Fruit fly (Drosophila melanogaster) whole organism, embryonic: ENCODE results near the gene CG42449.

Experiments used
- Abd-B ChIP-seq: fragments of 200-800 bp; sonication (Bioruptor generic); optimal IDR thresholded peaks from 2 replicates; lab custom pipeline; 2018; ENCODE audit warnings: missing biosample characterization, mild to moderate bottlenecking, missing genetic modification characterization, moderate library complexity
- Adf1 ChIP-seq: fragments of 200-800 bp; sonication (Bioruptor generic); IDR thresholded peaks from 2 replicates; pipeline ENCODE4 v1.3.6; 2022; ENCODE audit warnings: missing biosample characterization, missing genetic modification characterization
- Atf6 ChIP-seq: fragments of 200-800 bp; sonication (Bioruptor generic); IDR thresholded peaks from 2 replicates; pipeline ENCODE4 v1.3.6; 2022; ENCODE audit warnings: missing biosample characterization, missing genetic modification characterization
- CG10366 ChIP-seq: fragments of 200-800 bp; sonication (Bioruptor generic); IDR thresholded peaks from 2 replicates; pipeline ENCODE4 v1.3.6; 2022; ENCODE audit warnings: missing biosample characterization, missing genetic modification characterization
- CG10462 ChIP-seq: fragments of 200-800 bp; sonication (Bioruptor generic); optimal IDR thresholded peaks from 2 replicates; lab custom pipeline; 2016; ENCODE audit warnings: missing biosample characterization, missing genetic modification characterization
- CG12391 ChIP-seq: fragments of 200-800 bp; sonication (Bioruptor generic); optimal IDR thresholded peaks from 3 replicates; lab custom pipeline; 2018; ENCODE audit warnings: missing biosample characterization, mild to moderate bottlenecking, missing genetic modification characterization, moderate library complexity
- CG13287 ChIP-seq: fragments of 200-800 bp; sonication (Bioruptor generic); IDR thresholded peaks from 2 replicates; pipeline ENCODE4 v1.3.6; 2022; ENCODE audit warnings: missing biosample characterization, missing genetic modification characterization; ENCODE audit not compliant: partially characterized antibody
- CG15011 ChIP-seq: fragments of 200-800 bp; sonication (Bioruptor generic); optimal IDR thresholded peaks from 3 replicates; lab custom pipeline; 2018; ENCODE audit warnings: missing biosample characterization, mild to moderate bottlenecking, missing genetic modification characterization
- CG15514 ChIP-seq: fragments of 200-800 bp; sonication (Bioruptor generic); optimal IDR thresholded peaks from 3 replicates; lab custom pipeline; 2017; ENCODE audit warnings: missing biosample characterization, missing genetic modification characterization, mild to moderate bottlenecking, moderate library complexity, missing genetic modification reagents
- CG17612 ChIP-seq: fragments of 200-800 bp; sonication (Bioruptor generic); IDR thresholded peaks from 2 replicates; pipeline ENCODE4 v1.3.6; 2022; ENCODE audit warnings: missing biosample characterization, missing genetic modification characterization
- CG2120 ChIP-seq: fragments of 200-800 bp; sonication (Bioruptor generic); optimal IDR thresholded peaks from 3 replicates; lab custom pipeline; 2016; ENCODE audit warnings: missing biosample characterization, missing genetic modification characterization
- CG31224 ChIP-seq: fragments of 200-800 bp; sonication (Bioruptor generic); IDR thresholded peaks from 2 replicates; pipeline ENCODE4 v1.3.6; 2022; ENCODE audit warnings: missing biosample characterization, missing genetic modification characterization
- CG3847 ChIP-seq: fragments of 200-800 bp; sonication (Bioruptor generic); IDR thresholded peaks from 2 replicates; pipeline ENCODE4 v1.3.6; 2022; ENCODE audit warnings: missing biosample characterization, missing genetic modification characterization
- CG4282 ChIP-seq: fragments of 200-800 bp; sonication (Bioruptor generic); optimal IDR thresholded peaks from 2 replicates; lab custom pipeline; 2016; ENCODE audit warnings: missing biosample characterization, missing genetic modification characterization
- CG4360 ChIP-seq: fragments of 200-800 bp; sonication (Bioruptor generic); IDR thresholded peaks from 2 replicates; pipeline ENCODE4 v1.3.6; 2022; ENCODE audit warnings: missing biosample characterization, missing genetic modification characterization
- CG4424 ChIP-seq: fragments of 200-800 bp; sonication (Bioruptor generic); optimal IDR thresholded peaks from 3 replicates; lab custom pipeline; 2016; ENCODE audit warnings: missing biosample characterization, missing genetic modification characterization
- CG5180 ChIP-seq: fragments of 200-800 bp; sonication (Bioruptor generic); optimal IDR thresholded peaks from 3 replicates; lab custom pipeline; 2017; ENCODE audit warnings: missing biosample characterization, missing genetic modification characterization, mild to moderate bottlenecking, moderate library complexity, missing genetic modification reagents
- CG6272 ChIP-seq: fragments of 200-800 bp; sonication (Bioruptor generic); IDR thresholded peaks from 2 replicates; pipeline ENCODE4 v1.3.6; 2022; ENCODE audit warnings: missing biosample characterization, missing genetic modification characterization
- CG6689 ChIP-seq: fragments of 200-800 bp; sonication (Bioruptor generic); IDR thresholded peaks from 2 replicates; pipeline ENCODE4 v1.3.6; 2022; ENCODE audit warnings: missing biosample characterization, missing genetic modification characterization
- CG7372 ChIP-seq: fragments of 200-800 bp; sonication (Bioruptor generic); IDR thresholded peaks from 2 replicates; pipeline ENCODE4 v1.3.6; 2022; ENCODE audit warnings: missing biosample characterization, missing genetic modification characterization
- CG7745 ChIP-seq: fragments of 200-800 bp; sonication (Bioruptor generic); optimal IDR thresholded peaks from 2 replicates; lab custom pipeline; 2018; ENCODE audit warnings: missing biosample characterization, mild to moderate bottlenecking, missing genetic modification characterization, moderate library complexity
- CG7839 ChIP-seq: fragments of 200-800 bp; sonication (Bioruptor generic); optimal IDR thresholded peaks from 3 replicates; lab custom pipeline; 2018; ENCODE audit warnings: missing biosample characterization, mild to moderate bottlenecking, missing genetic modification characterization, moderate library complexity
- Deaf1 ChIP-seq: fragments of 200-800 bp; optimal IDR thresholded peaks from 3 replicates; lab custom pipeline; 2019; ENCODE audit warnings: missing biosample characterization, mild to moderate bottlenecking, missing genetic modification characterization, moderate library complexity
- Dp ChIP-seq: fragments of 200-800 bp; sonication (Bioruptor generic); optimal IDR thresholded peaks from 2 replicates; lab custom pipeline; 2018; ENCODE audit warnings: missing biosample characterization, mild to moderate bottlenecking, missing genetic modification characterization, moderate library complexity
- Ets65A ChIP-seq: fragments of 200-800 bp; sonication (Bioruptor generic); peaks from one replicate; lab custom pipeline; 2016; ENCODE audit warnings: missing biosample characterization, missing genetic modification characterization
- Mad ChIP-seq: fragments of 200-800 bp; sonication (Bioruptor generic); optimal IDR thresholded peaks from 2 replicates; lab custom pipeline; 2016; ENCODE audit warnings: missing biosample characterization, missing genetic modification characterization
- Med ChIP-seq: fragments of 200-800 bp; sonication (Bioruptor generic); peaks from one replicate; lab custom pipeline; 2016; ENCODE audit warnings: missing biosample characterization, missing genetic modification characterization, mild to moderate bottlenecking, inconsistent platforms, moderate library complexity
- Meics ChIP-seq: fragments of 200-800 bp; sonication (Bioruptor generic); optimal IDR thresholded peaks from 2 replicates; lab custom pipeline; 2017; ENCODE audit warnings: missing biosample characterization, mild to moderate bottlenecking, missing genetic modification characterization
- PHDP ChIP-seq: fragments of 200-800 bp; sonication (Bioruptor generic); optimal IDR thresholded peaks from 3 replicates; lab custom pipeline; 2018; ENCODE audit warnings: missing biosample characterization, mild to moderate bottlenecking, missing genetic modification characterization, moderate library complexity
- Ptx1 ChIP-seq: fragments of 200-800 bp; sonication (Bioruptor generic); IDR thresholded peaks from 2 replicates; pipeline ENCODE4 v1.3.6; 2022; ENCODE audit warnings: missing biosample characterization, missing genetic modification characterization
- Tbp ChIP-seq: fragments of >200 bp; optimal IDR thresholded peaks from 2 replicates; lab custom pipeline; 2018; ENCODE audit warnings: missing biosample characterization, missing genetic modification characterization
- Xrp1 ChIP-seq: fragments of 200-800 bp; sonication (Bioruptor generic); IDR thresholded peaks from 2 replicates; pipeline ENCODE4 v1.3.6; 2022; ENCODE audit warnings: missing biosample characterization, missing genetic modification characterization
- ato ChIP-seq: fragments of 200-800 bp; sonication (Bioruptor generic); IDR thresholded peaks from 2 replicates; pipeline ENCODE4 v1.3.6; 2022; ENCODE audit warnings: missing biosample characterization, missing genetic modification characterization; ENCODE audit not compliant: partially characterized antibody
- cg ChIP-seq: fragments of 200-800 bp; sonication (Bioruptor generic); optimal IDR thresholded peaks from 3 replicates; lab custom pipeline; 2019; ENCODE audit warnings: missing biosample characterization, mild to moderate bottlenecking, missing genetic modification characterization, moderate library complexity
- chm ChIP-seq: fragments of 200-800 bp; sonication (Bioruptor generic); IDR thresholded peaks from 2 replicates; pipeline ENCODE4 v1.3.6; 2022; ENCODE audit warnings: missing biosample characterization, missing genetic modification characterization
- corto ChIP-seq: fragments of 200-800 bp; sonication (Bioruptor generic); optimal IDR thresholded peaks from 2 replicates; lab custom pipeline; 2016; ENCODE audit warnings: missing biosample characterization, mild to moderate bottlenecking, missing genetic modification characterization, moderate library complexity
- crp ChIP-seq, 2 experiments: fragments of 200-800 bp; sonication (Bioruptor generic); optimal IDR thresholded peaks; 2 replicates in 1 of 2; 3 replicates in 1 of 2; lab custom pipeline; 2017; ENCODE audit warnings: missing biosample characterization in 2 of 2, missing genetic modification characterization in 2 of 2, mild to moderate bottlenecking in 1 of 2, moderate library complexity in 1 of 2
- da ChIP-seq: fragments of 200-800 bp; sonication (Bioruptor generic); optimal IDR thresholded peaks from 2 replicates; lab custom pipeline; 2016; ENCODE audit warnings: missing biosample characterization, missing genetic modification characterization
- exex ChIP-seq: fragments of 200-800 bp; sonication (Bioruptor generic); optimal IDR thresholded peaks from 4 replicates; lab custom pipeline; 2018; ENCODE audit warnings: missing biosample characterization, mild to moderate bottlenecking, missing genetic modification characterization, moderate library complexity
- fd102C ChIP-seq: fragments of 200-800 bp; sonication (Bioruptor generic); optimal IDR thresholded peaks from 2 replicates; lab custom pipeline; 2018; ENCODE audit warnings: missing biosample characterization, mild to moderate bottlenecking, missing genetic modification characterization, moderate library complexity
- kah ChIP-seq: fragments of 200-800 bp; sonication (Bioruptor generic); optimal IDR thresholded peaks from 2 replicates; lab custom pipeline; 2018; ENCODE audit warnings: missing biosample characterization, mild to moderate bottlenecking, missing genetic modification characterization
- lmd ChIP-seq: fragments of 200-800 bp; sonication (Bioruptor generic); IDR thresholded peaks from 2 replicates; pipeline ENCODE4 v1.3.6; 2022; ENCODE audit warnings: missing biosample characterization, missing genetic modification characterization
- phol ChIP-seq: fragments of 200-800 bp; sonication (Bioruptor generic); optimal IDR thresholded peaks from 3 replicates; lab custom pipeline; 2018; ENCODE audit warnings: missing biosample characterization, mild to moderate bottlenecking, missing genetic modification characterization, moderate library complexity
- pros ChIP-seq: fragments of 200-800 bp; sonication (Bioruptor generic); optimal IDR thresholded peaks from 3 replicates; lab custom pipeline; 2019; ENCODE audit warnings: missing biosample characterization, mild to moderate bottlenecking, missing genetic modification characterization, moderate library complexity
- sd ChIP-seq: fragments of 200-800 bp; sonication (Bioruptor generic); optimal IDR thresholded peaks from 3 replicates; lab custom pipeline; 2018; ENCODE audit warnings: missing biosample characterization, mild to moderate bottlenecking, missing genetic modification characterization, moderate library complexity
- tio ChIP-seq: fragments of 200-800 bp; sonication (Bioruptor generic); optimal IDR thresholded peaks from 2 replicates; lab custom pipeline; 2017; ENCODE audit warnings: missing biosample characterization, missing genetic modification characterization, inconsistent platforms
- trh ChIP-seq: fragments of 200-800 bp; sonication (Bioruptor generic); optimal IDR thresholded peaks from 2 replicates; lab custom pipeline; 2016; ENCODE audit warnings: missing biosample characterization, missing genetic modification characterization
- z ChIP-seq: fragments of 200-800 bp; sonication (Bioruptor generic); IDR thresholded peaks from 3 replicates; pipeline ENCODE4 v1.3.6; 2022; ENCODE audit warnings: missing biosample characterization, missing genetic modification characterization
- zen ChIP-seq: fragments of 200-800 bp; sonication (Bioruptor generic); optimal IDR thresholded peaks from 3 replicates; lab custom pipeline; 2018; ENCODE audit warnings: missing biosample characterization, mild to moderate bottlenecking, missing genetic modification characterization, moderate library complexity

CG42449 gene

DNA sequence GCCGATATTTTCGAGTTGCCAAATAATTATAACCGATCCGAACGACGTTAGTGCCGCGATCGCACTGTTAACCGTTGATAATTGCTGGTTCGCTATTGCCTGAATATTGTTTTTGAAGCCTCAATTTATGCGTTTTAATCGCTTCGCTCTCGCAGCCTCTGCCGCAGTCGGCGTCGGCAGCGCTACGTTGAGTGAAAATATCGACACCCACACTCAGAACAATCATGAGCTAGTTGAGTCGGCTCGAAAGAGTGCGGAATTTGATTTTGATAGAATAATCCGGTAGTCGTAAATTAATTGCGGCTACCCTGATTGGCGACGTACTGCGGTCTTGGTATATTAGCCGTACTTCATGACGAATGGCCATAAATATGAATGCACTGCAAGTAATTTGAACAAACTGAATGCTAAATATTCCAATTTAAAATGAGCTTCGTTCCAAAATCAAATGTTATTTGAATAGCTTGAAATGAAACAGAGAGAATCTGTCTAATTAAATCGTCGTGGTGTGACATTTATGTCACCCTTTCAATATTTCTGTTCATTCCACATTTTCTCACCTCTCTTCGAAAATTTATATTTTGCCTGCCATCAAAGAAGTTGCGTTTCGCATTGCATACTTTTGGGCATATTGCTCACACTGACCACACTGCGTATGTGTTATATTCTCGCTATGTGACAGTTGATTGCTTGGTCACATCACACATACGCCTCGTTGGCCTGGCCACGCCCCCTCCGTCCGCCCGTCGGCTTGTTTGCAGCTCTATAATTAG, 32.6 kb downstream of the CG42449 start (continued):
- TF ChIP-seq CG10366 (GFP tag; lab: Robert Waterston, UW) (no peak), Dp (GFP tag; lab: Kevin White, UChicago) (no peak), CG7372 (peak; percentile 98), pros (GFP tag; lab: Kevin White, UChicago) (no peak), Meics (GFP tag; lab: Kevin White, UChicago) (peak; percentile 4), zen (tag; lab: Kevin White, UChicago) (no peak), CG4282 (no peak), crp (GFP tag; optimal IDR thresholded peaks at IDR 0.05; lab: Kevin White, UChicago) (no peak), CG7839 (peak; percentile 19), CG2120 (GFP tag; lab: Kevin White, UChicago) (peak; percentile 34), Xrp1 (peak; percentile 19; the same call in 1 of the 2 replicates), trh (GFP tag; lab: Kevin White, UChicago) (no peak), cg (GFP tag; lab: Kevin White, UChicago) (peak; percentile 11), Ptx1 (GFP tag; lab: Robert Waterston, UW) (0 out of 2 replicates have a peak, but pooled peaks have one; percentile 12), CG17612 (no peak), CG3847 (GFP tag; lab: Robert Waterston, UW) (0 out of 2 replicates have a peak, but pooled peaks have one; percentile 7), CG12391 (no peak), ato (no peak), Ets65A (GFP tag; lab: Kevin White, UChicago) (no peak), CG4424 (GFP tag; lab: Kevin White, UChicago) (no peak), fd102C (no peak), CG7745 (tag; lab: Kevin White, UChicago) (no peak), Tbp (GFP tag; lab: Kevin White, UChicago) (no peak), sd (tag; lab: Kevin White, UChicago) (peak; percentile 3), CG5180 (GFP tag; lab: Kevin White, UChicago) (peak; percentile 1), da (no peak), Adf1 (GFP tag; lab: Robert Waterston, UW) (peak; percentile 82), lmd (GFP tag; lab: Robert Waterston, UW) (no peak), kah (no peak), CG6272 (GFP tag; lab: Robert Waterston, UW) (no peak), Med (GFP tag; lab: Kevin White, UChicago) (peak; percentile 70), z (GFP tag; lab: Robert Waterston, UW) (peak; percentile 83), Mad (GFP tag; lab: Kevin White, UChicago) (no peak), CG6689 (GFP tag; lab: Robert Waterston, UW) (no peak; the same call in 1 of the 2 replicates), Abd-B (GFP tag; lab: Kevin White, UChicago) (no peak), Atf6 (GFP tag; lab: Robert Waterston, UW) (0 out of 2 replicates have a peak, but pooled peaks have one; percentile 7), CG4360 (no peak), phol (tag; lab: Kevin White, UChicago) (no peak), corto (no peak), CG15011 (no peak), Deaf1 (tag; lab: Kevin White, UChicago) (peak; percentile 3), chm (GFP tag; lab: Robert Waterston, UW) (no peak), tio (GFP tag; lab: Kevin White, UChicago) (no peak), CG13287 (GFP tag; lab: Robert Waterston, UW) (peak; percentile 42; the same call in 1 of the 2 replicates), PHDP (tag; lab: Kevin White, UChicago) (no peak), exex (tag; lab: Kevin White, UChicago) (peak; percentile 24), CG31224 (no peak), CG10462 (GFP tag; lab: Kevin White, UChicago) (no peak), CG15514 (no peak)
